Fruit fly (Drosophila melanogaster) whole organism: Measurements from ENCODE around the gene CG32669.

Experiments
- CG8478 ChIP-seq: fragments of >200 bp; optimal IDR thresholded peaks from 2 replicates; lab custom pipeline; 2018; ENCODE audit warnings: inconsistent platforms
- Dll ChIP-seq: fragments of >200 bp; optimal IDR thresholded peaks from 2 replicates; lab custom pipeline; 2017
- EcR ChIP-seq, 2 experiments: fragments of >200 bp; optimal IDR thresholded peaks; 2 replicates each; lab custom pipeline; 2017; ENCODE audit warnings: missing biosample characterization in 2 of 2, missing genetic modification characterization in 2 of 2, missing genetic modification reagents in 2 of 2
- pan ChIP-seq: fragments of >200 bp; optimal IDR thresholded peaks from 2 replicates; lab custom pipeline; 2017
- psq ChIP-seq: fragments of >200 bp; optimal IDR thresholded peaks from 2 replicates; lab custom pipeline; 2017
- usp ChIP-seq: fragments of >200 bp; optimal IDR thresholded peaks from 2 replicates; lab custom pipeline; 2017; ENCODE audit warnings: missing biosample characterization, missing genetic modification characterization, mixed read lengths

Gene CG32669

dm6 chrX:10844807-10845206 lies at the start of gene CG32669:
Gene CG32669 (minus strand): TSS chrX:10845081.
- TF ChIP-seq EcR (GFP tag; optimal IDR thresholded peaks at IDR 0.05; lab: Kevin White, UChicago) (no peak), Dll (lab: Kevin White, UChicago) (no peak), psq (no peak), pan (lab: Kevin White, UChicago) (no peak), usp (GFP tag; lab: Kevin White, UChicago) (no peak)

DNA sequence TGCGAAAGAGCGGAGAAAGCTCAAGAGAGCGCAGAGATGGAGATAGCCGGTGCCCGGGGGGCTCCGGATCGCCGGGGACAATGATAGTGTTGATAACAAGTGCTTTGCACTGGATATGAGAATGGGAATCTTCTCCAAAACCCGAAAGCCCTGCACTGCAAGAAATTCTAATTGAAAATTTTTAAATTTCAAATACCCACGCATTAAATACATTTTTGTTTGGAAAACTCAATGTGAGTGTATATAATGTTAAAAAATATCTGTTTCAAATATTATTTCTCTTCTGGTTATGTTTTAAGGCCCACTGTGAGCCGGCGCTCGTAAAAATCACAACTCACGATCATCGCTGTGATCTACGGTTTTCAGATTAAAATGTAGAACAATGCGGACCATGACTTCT lies 48.3 kb upstream of the CG32669 start:
- TF ChIP-seq usp (GFP tag; lab: Kevin White, UChicago), result no peak
- TF ChIP-seq Dll (lab: Kevin White, UChicago), result no peak
- no peak for TF ChIP-seq CG8478 (lab: Kevin White, UChicago)
- no peak for TF ChIP-seq psq
- TF ChIP-seq pan (lab: Kevin White, UChicago), result no peak
- no peak for TF ChIP-seq EcR (GFP tag; optimal IDR thresholded peaks at IDR 0.05; lab: Kevin White, UChicago)

DNA sequence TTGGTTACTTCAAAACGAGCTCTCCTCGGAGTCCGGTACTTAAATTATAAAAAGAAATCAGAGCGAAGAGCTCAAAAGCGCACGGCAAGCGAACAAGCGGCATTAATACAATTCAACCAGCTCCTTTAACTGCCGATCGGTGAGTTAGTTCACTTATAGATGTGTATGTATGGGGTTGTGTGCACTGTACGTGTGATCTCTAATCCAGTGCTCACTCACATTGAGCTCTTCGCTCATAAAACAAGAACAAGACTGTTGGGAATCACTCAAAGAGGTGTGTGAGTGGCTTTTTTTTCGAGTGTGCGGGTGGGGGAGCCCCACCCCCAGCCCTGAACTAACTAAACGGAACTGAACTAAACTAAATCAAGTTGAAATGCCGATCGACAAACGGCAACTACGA lies 46.3 kb upstream of the CG32669 start, which contains the start of gene Ork1:
Ork1 (minus strand) TSS at position 101 of the 400 bp plus-strand sequence.
- no peak for TF ChIP-seq pan (lab: Kevin White, UChicago)
- no peak for TF ChIP-seq usp (GFP tag; lab: Kevin White, UChicago)
- no peak for TF ChIP-seq CG8478 (lab: Kevin White, UChicago)

DNA sequence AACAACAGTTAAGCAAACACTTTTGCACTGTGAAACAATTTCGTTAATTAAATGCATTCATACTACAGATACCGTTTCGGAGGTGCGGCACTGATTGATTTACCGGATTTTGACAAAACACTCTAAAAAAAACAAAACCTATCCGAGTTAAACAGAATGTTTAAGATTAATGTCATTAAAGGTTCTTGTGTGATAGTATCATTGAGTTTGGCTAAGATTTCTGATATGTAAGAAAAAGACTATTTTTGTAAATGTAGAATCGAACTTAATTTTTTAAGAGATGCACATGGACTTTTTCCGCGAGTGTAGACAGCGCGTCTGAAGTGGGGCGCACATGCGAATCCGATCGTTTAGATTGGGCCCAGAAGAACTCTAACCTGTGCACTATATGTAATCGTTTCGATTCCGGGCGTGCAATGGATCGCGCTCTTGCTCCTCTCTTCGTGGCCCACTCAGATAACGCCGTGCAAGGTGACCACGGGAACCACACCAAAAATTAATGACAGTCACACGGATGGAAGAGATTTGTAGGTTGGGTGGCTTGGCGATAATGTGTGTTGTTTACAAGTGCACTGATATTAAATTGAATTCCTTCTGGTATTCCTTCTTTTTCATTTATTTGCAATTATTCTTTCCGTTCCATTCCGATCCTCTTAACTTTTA lies 45.2 kb upstream of the CG32669 start:
- TF ChIP-seq CG8478 (lab: Kevin White, UChicago) (no peak), pan (lab: Kevin White, UChicago) (no peak), EcR (GFP tag; optimal IDR thresholded peaks at IDR 0.05; lab: Kevin White, UChicago) (no peak), Dll (lab: Kevin White, UChicago) (no peak), psq (no peak), usp (GFP tag; lab: Kevin White, UChicago) (no peak)

DNA sequence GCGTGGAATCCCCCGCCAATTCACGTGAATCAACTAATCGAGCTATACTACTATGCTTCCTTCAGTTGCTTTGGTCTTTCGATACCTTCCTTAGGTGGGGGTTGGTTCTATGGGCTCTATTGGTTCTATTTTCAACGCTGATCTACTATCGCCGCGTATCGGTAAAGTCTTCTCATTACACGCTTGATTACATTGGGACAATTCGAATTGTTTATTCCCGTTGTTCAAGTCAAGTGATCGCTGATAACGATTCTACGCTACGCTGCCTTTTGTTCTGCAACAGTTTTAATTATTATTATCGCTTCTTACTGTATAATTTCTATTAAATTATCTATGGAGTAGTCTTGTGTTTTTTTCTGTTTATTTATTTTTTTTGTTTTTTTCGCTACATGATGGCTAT lies 42.8 kb upstream of the CG32669 start:
- TF ChIP-seq EcR (GFP tag; optimal IDR thresholded peaks at IDR 0.05; lab: Kevin White, UChicago), result no peak
- TF ChIP-seq pan (lab: Kevin White, UChicago), result no peak
- TF ChIP-seq CG8478 (lab: Kevin White, UChicago), result no peak
- TF ChIP-seq usp (GFP tag; lab: Kevin White, UChicago), result no peak
- TF ChIP-seq Dll (lab: Kevin White, UChicago), result no peak
- TF ChIP-seq psq, result no peak

dm6 chrX:10886418-10886817 lies 41.5 kb upstream of the CG32669 start:
- no peak for TF ChIP-seq pan (lab: Kevin White, UChicago)

DNA sequence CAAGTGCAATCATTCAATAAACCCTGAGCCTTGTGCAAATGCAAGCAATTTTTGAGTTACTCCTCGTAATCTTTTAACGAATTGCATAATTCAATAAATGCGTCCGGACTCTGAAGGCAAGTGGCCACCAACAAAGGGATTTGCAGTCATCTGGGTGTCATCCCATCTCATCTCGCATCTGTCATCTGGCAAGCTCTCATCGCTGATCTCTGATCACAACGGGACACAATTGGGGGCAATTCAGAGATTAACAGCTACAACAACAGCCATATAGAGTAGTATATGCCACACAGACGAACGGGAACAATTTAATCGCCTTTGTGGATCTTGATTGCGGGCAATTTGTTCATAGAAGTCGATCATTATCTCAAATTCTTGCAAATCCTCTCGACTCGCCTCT lies 38.9 kb upstream of the CG32669 start:
- no peak for TF ChIP-seq CG8478 (lab: Kevin White, UChicago)
- no peak for TF ChIP-seq pan (lab: Kevin White, UChicago)
- TF ChIP-seq usp (GFP tag; lab: Kevin White, UChicago), result no peak
- no peak for TF ChIP-seq EcR (GFP tag; optimal IDR thresholded peaks at IDR 0.05; lab: Kevin White, UChicago)
- no peak for TF ChIP-seq Dll (lab: Kevin White, UChicago)

DNA sequence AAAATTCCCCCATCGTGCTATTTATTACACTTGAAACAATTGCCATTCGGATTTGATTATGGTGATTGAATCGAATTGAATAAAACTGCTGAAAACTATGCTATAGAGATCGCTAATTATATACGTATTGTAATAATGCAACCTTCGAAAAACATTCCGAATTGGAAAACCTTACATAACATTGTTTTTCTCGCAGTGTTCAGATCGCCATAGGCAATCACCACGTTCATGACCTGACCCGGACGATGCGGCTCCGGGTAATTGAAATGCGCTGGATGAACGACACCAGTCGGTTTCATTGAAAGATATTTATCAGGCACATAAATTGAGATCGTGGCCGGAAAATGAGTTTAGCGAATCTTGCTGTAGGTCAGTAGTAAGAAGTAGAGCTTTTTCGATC lies 37.9 kb upstream of the CG32669 start:
- no peak for TF ChIP-seq psq
- no peak for TF ChIP-seq CG8478 (lab: Kevin White, UChicago)
- no peak for TF ChIP-seq pan (lab: Kevin White, UChicago)
- no peak for TF ChIP-seq usp (GFP tag; lab: Kevin White, UChicago)

dm6 chrX:10877087-10877935 lies 32.4 kb upstream of the CG32669 start, which contains the start of gene CG1637:
Gene CG1637 (minus strand): TSS chrX:10877893.
- TF ChIP-seq Dll (lab: Kevin White, UChicago), result no peak
- no peak for TF ChIP-seq usp (GFP tag; lab: Kevin White, UChicago)
- TF ChIP-seq pan (lab: Kevin White, UChicago), result no peak
- TF ChIP-seq CG8478 (lab: Kevin White, UChicago), result no peak
- TF ChIP-seq psq, result no peak
- no peak for TF ChIP-seq EcR (GFP tag; optimal IDR thresholded peaks at IDR 0.05; lab: Kevin White, UChicago)

DNA sequence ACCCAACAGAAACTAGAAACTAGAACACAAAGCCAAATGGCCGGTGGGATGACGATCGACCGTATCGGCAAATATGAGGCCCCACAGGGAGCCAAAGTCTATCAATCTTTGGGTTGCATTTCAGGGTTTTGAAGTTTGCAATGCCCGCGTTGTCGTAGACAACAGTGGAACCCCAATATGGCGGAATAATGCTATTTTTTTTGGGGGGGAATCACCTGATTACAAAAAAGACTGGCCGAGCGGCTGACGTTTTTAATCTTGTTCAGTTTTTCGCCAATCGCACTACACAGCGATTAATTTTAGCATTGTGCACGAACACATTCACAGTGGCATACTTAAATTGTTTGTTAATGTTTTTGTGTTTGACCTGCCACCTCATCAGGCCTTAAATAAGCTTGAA lies 31.6 kb upstream of the CG32669 start:
- no peak for TF ChIP-seq usp (GFP tag; lab: Kevin White, UChicago)
- no peak for TF ChIP-seq Dll (lab: Kevin White, UChicago)
- no peak for TF ChIP-seq pan (lab: Kevin White, UChicago)
- TF ChIP-seq CG8478 (lab: Kevin White, UChicago), result no peak
- TF ChIP-seq psq, result no peak
- no peak for TF ChIP-seq EcR (GFP tag; optimal IDR thresholded peaks at IDR 0.05; lab: Kevin White, UChicago)

- no peak for TF ChIP-seq pan (lab: Kevin White, UChicago)
- no peak for TF ChIP-seq Dll (lab: Kevin White, UChicago)
- TF ChIP-seq usp (GFP tag; lab: Kevin White, UChicago), result no peak
- no peak for TF ChIP-seq CG8478 (lab: Kevin White, UChicago)
- no peak for TF ChIP-seq EcR (GFP tag; optimal IDR thresholded peaks at IDR 0.05; lab: Kevin White, UChicago)
- TF ChIP-seq psq, result no peak
Observed at dm6 chrX:10869045-10869444, 24.2 kb upstream of the CG32669 start, which contains the start of gene CG2157. Gene CG2157 (plus strand): TSS chrX:10869284.

dm6 chrX:10867692-10868091 lies 22.8 kb upstream of the CG32669 start:
- TF ChIP-seq Dll (lab: Kevin White, UChicago) (no peak), EcR (GFP tag; optimal IDR thresholded peaks at IDR 0.05; lab: Kevin White, UChicago) (no peak), CG8478 (lab: Kevin White, UChicago) (no peak), usp (GFP tag; lab: Kevin White, UChicago) (no peak), psq (no peak), pan (lab: Kevin White, UChicago) (no peak)
